Worm (Caenorhabditis elegans) whole organism, L1 larva: ENCODE results near the gene col-10.

Experiments used
- elt-3 ChIP-seq, 6 experiments: fragments of 150-350 bp in 1 of 6; sonication (generic microtip); optimal IDR thresholded peaks; 2 replicates each; lab custom pipeline; 2017 to 2018; ENCODE audit warnings: missing biosample characterization in 6 of 6, missing genetic modification characterization in 6 of 6, inconsistent platforms in 1 of 6
- hpl-2 ChIP-seq: fragments of 150-350 bp; optimal IDR thresholded peaks from 2 replicates; lab custom pipeline; 2014; ENCODE audit warnings: missing biosample characterization, missing genetic modification reagents, missing genetic modification characterization
- lin-15B ChIP-seq: fragments of 150-350 bp; sonication (generic microtip); optimal IDR thresholded peaks from 3 replicates; lab custom pipeline; 2014; ENCODE audit warnings: missing biosample characterization, missing genetic modification characterization
- nhr-237 ChIP-seq: fragments of 150-350 bp; optimal IDR thresholded peaks from 2 replicates; lab custom pipeline; 2014; ENCODE audit warnings: missing biosample characterization, missing genetic modification characterization

ce11 chrV:9126316-9126715 lies 38.8 kb downstream of the col-10 start, which contains the start of gene F21C10.4:
- TF ChIP-seq nhr-237 (tag; lab: Kevin White, UChicago) (no peak), lin-15B (tag; lab: Kevin White, UChicago) (no peak), hpl-2 (no peak), elt-3 (tag; optimal IDR thresholded peaks at IDR 0.05; lab: Kevin White, UChicago) (no peak)
